Fruit fly (Drosophila melanogaster) whole organism, embryonic: ENCODE measurements around the gene CG11378.
A peak's percentile ranks its signal among the peaks of the same experiment; 100 is the strongest.

Experiments
- CG10267 ChIP-seq: fragments of 200-800 bp; sonication (Bioruptor generic); optimal IDR thresholded peaks from 2 replicates; lab custom pipeline; 2018; ENCODE audit warnings: missing biosample characterization, mild to moderate bottlenecking, missing genetic modification characterization, moderate library complexity
- CG12071 ChIP-seq: fragments of 200-800 bp; sonication (Bioruptor generic); optimal IDR thresholded peaks from 3 replicates; lab custom pipeline; 2018; ENCODE audit warnings: missing biosample characterization, mild to moderate bottlenecking, missing genetic modification characterization
- CG12744 ChIP-seq: fragments of 200-800 bp; sonication (Bioruptor generic); optimal IDR thresholded peaks from 2 replicates; lab custom pipeline; 2016; ENCODE audit warnings: missing biosample characterization, missing genetic modification characterization
- CG14050 ChIP-seq: fragments of 200-800 bp; sonication (Bioruptor generic); IDR thresholded peaks from 3 replicates; pipeline ENCODE4 v1.3.6; 2022; ENCODE audit warnings: missing biosample characterization, missing genetic modification characterization
- CG16815 ChIP-seq: fragments of 200-800 bp; sonication (Bioruptor generic); optimal IDR thresholded peaks from 3 replicates; lab custom pipeline; 2017; ENCODE audit warnings: missing biosample characterization, mild to moderate bottlenecking, missing genetic modification characterization
- CG18262 ChIP-seq: fragments of 200-800 bp; optimal IDR thresholded peaks from 3 replicates; lab custom pipeline; 2019; ENCODE audit warnings: missing biosample characterization, mild to moderate bottlenecking, missing genetic modification characterization, moderate library complexity
- CG1832 ChIP-seq: fragments of 200-800 bp; sonication (Bioruptor generic); optimal IDR thresholded peaks from 2 replicates; lab custom pipeline; 2017; ENCODE audit warnings: missing biosample characterization, mild to moderate bottlenecking, missing genetic modification characterization, inconsistent platforms
- CG2712 ChIP-seq: fragments of 200-800 bp; optimal IDR thresholded peaks from 3 replicates; lab custom pipeline; 2019; ENCODE audit warnings: missing biosample characterization, mild to moderate bottlenecking, missing genetic modification characterization, moderate library complexity
- CG32767 ChIP-seq: fragments of 200-800 bp; sonication (Bioruptor generic); IDR thresholded peaks from 2 replicates; pipeline ENCODE4 v1.3.6; 2022; ENCODE audit warnings: missing biosample characterization, missing genetic modification characterization
- CG32772 ChIP-seq: fragments of 200-800 bp; sonication (Bioruptor generic); IDR thresholded peaks from 2 replicates; pipeline ENCODE4 v1.3.6; 2022; ENCODE audit warnings: missing biosample characterization, missing genetic modification characterization
- CG34224 ChIP-seq: fragments of 200-800 bp; sonication (Bioruptor generic); IDR thresholded peaks from 3 replicates; pipeline ENCODE4 v1.3.6; 2022; ENCODE audit warnings: missing biosample characterization, missing genetic modification characterization; ENCODE audit not compliant: partially characterized antibody
- CG3838 ChIP-seq: fragments of 200-800 bp; sonication (Bioruptor generic); optimal IDR thresholded peaks from 3 replicates; lab custom pipeline; 2016; ENCODE audit warnings: missing biosample characterization, missing genetic modification characterization
- CG6813 ChIP-seq: fragments of 200-800 bp; sonication (Bioruptor generic); optimal IDR thresholded peaks from 2 replicates; lab custom pipeline; 2017; ENCODE audit warnings: missing biosample characterization, missing genetic modification characterization, mild to moderate bottlenecking, moderate library complexity, missing genetic modification reagents
- CG7556 ChIP-seq: fragments of 200-800 bp; sonication (Bioruptor generic); optimal IDR thresholded peaks from 2 replicates; lab custom pipeline; 2017; ENCODE audit warnings: missing biosample characterization, mild to moderate bottlenecking, missing genetic modification characterization
- CG8089 ChIP-seq: fragments of 200-800 bp; sonication (Bioruptor generic); optimal IDR thresholded peaks from 3 replicates; lab custom pipeline; 2016; ENCODE audit warnings: missing biosample characterization, missing genetic modification characterization
- CHES-1-like ChIP-seq: fragments of 200-800 bp; sonication (Bioruptor generic); optimal IDR thresholded peaks from 2 replicates; lab custom pipeline; 2016; ENCODE audit warnings: missing biosample characterization, missing genetic modification characterization
- CTCF ChIP-seq: fragments of 200-800 bp; sonication (Bioruptor generic); optimal IDR thresholded peaks from 2 replicates; lab custom pipeline; 2017; ENCODE audit warnings: missing biosample characterization, mild to moderate bottlenecking, missing genetic modification characterization, moderate library complexity
- Camta ChIP-seq: fragments of 200-800 bp; sonication (Bioruptor generic); optimal IDR thresholded peaks from 2 replicates; lab custom pipeline; 2016; ENCODE audit warnings: missing biosample characterization, missing genetic modification characterization
- Doc3 ChIP-seq: fragments of 200-800 bp; sonication (Bioruptor generic); IDR thresholded peaks from 3 replicates; pipeline ENCODE4 v1.3.6; 2022; ENCODE audit warnings: missing biosample characterization, missing genetic modification characterization; ENCODE audit not compliant: partially characterized antibody
- Drgx ChIP-seq: fragments of 200-800 bp; sonication (Bioruptor generic); IDR thresholded peaks from 2 replicates; pipeline ENCODE4 v1.3.6; 2022; ENCODE audit warnings: missing biosample characterization, missing genetic modification characterization
- Elba2 ChIP-seq: fragments of 200-800 bp; sonication (Bioruptor generic); optimal IDR thresholded peaks from 3 replicates; lab custom pipeline; 2016; ENCODE audit warnings: missing biosample characterization, missing genetic modification characterization
- Gug ChIP-seq: fragments of 200-800 bp; sonication (Bioruptor generic); IDR thresholded peaks from 4 replicates; pipeline ENCODE4 v1.3.6; 2022; ENCODE audit warnings: missing biosample characterization, missing genetic modification characterization
- Lim3 ChIP-seq: fragments of 200-800 bp; sonication (Bioruptor generic); IDR thresholded peaks from 2 replicates; pipeline ENCODE4 v1.3.6; 2022; ENCODE audit warnings: missing biosample characterization, missing genetic modification characterization
- MTF-1 ChIP-seq: fragments of 200-800 bp; sonication (Bioruptor generic); optimal IDR thresholded peaks from 2 replicates; lab custom pipeline; 2018; ENCODE audit warnings: missing biosample characterization, mild to moderate bottlenecking, missing genetic modification characterization, borderline replicate concordance
- NfI ChIP-seq: fragments of 200-800 bp; sonication (Bioruptor generic); optimal IDR thresholded peaks from 3 replicates; lab custom pipeline; 2018; ENCODE audit warnings: missing biosample characterization, mild to moderate bottlenecking, missing genetic modification characterization, moderate library complexity
- Ravus ChIP-seq: fragments of 200-800 bp; sonication (Bioruptor generic); IDR thresholded peaks from 2 replicates; pipeline ENCODE4 v1.3.6; 2022; ENCODE audit warnings: missing biosample characterization, missing genetic modification characterization
- Sin3A ChIP-seq: fragments of >200 bp; optimal IDR thresholded peaks from 2 replicates; lab custom pipeline; 2018
- Spps ChIP-seq: fragments of 200-800 bp; sonication (Bioruptor generic); optimal IDR thresholded peaks from 2 replicates; lab custom pipeline; 2018; ENCODE audit warnings: missing biosample characterization, mild to moderate bottlenecking, missing genetic modification characterization
- Trl ChIP-seq, 3 experiments: fragments of >200 bp in 2 of 3; fragments of 200-800 bp in 1 of 3; sonication (Bioruptor generic) in 1 of 3; optimal IDR thresholded peaks; 2 replicates in 1 of 3; 3 replicates in 2 of 3; lab custom pipeline; 2016 to 2017; ENCODE audit warnings: missing biosample characterization in 1 of 3, missing genetic modification characterization in 1 of 3
- Xbp1 ChIP-seq: fragments of 200-800 bp; sonication (Bioruptor generic); optimal IDR thresholded peaks from 3 replicates; lab custom pipeline; 2016; ENCODE audit warnings: missing biosample characterization, mild to moderate bottlenecking, missing genetic modification characterization
- abd-A ChIP-seq: fragments of 200-800 bp; sonication (Bioruptor generic); optimal IDR thresholded peaks from 3 replicates; lab custom pipeline; 2019; ENCODE audit warnings: missing biosample characterization, mild to moderate bottlenecking, missing genetic modification characterization, moderate library complexity
- bcd ChIP-seq: fragments of 200-800 bp; sonication (Bioruptor generic); optimal IDR thresholded peaks from 2 replicates; lab custom pipeline; 2017; ENCODE audit warnings: missing biosample characterization, mild to moderate bottlenecking, missing genetic modification characterization
- bowl ChIP-seq: fragments of 200-800 bp; sonication (Bioruptor generic); IDR thresholded peaks from 2 replicates; pipeline ENCODE4 v1.3.6; 2022; ENCODE audit warnings: missing biosample characterization, missing genetic modification characterization
- crol ChIP-seq: fragments of 200-800 bp; sonication (Bioruptor generic); IDR thresholded peaks from 2 replicates; pipeline ENCODE4 v1.3.6; 2022; ENCODE audit warnings: missing biosample characterization, missing genetic modification characterization
- crp ChIP-seq, 2 experiments: fragments of 200-800 bp; sonication (Bioruptor generic); optimal IDR thresholded peaks; 2 replicates in 1 of 2; 3 replicates in 1 of 2; lab custom pipeline; 2017; ENCODE audit warnings: missing biosample characterization in 2 of 2, missing genetic modification characterization in 2 of 2, mild to moderate bottlenecking in 1 of 2, moderate library complexity in 1 of 2
- dmrt99B ChIP-seq: fragments of 200-800 bp; sonication (Bioruptor generic); optimal IDR thresholded peaks from 2 replicates; lab custom pipeline; 2018; ENCODE audit warnings: missing biosample characterization, mild to moderate bottlenecking, missing genetic modification characterization, moderate library complexity
- dpn ChIP-seq, 2 experiments: fragments of 200-800 bp; sonication (Bioruptor generic); optimal IDR thresholded peaks; 3 replicates each; lab custom pipeline; 2016; ENCODE audit warnings: missing biosample characterization in 2 of 2, missing genetic modification characterization in 2 of 2
- gsb-n ChIP-seq: fragments of 200-800 bp; sonication (Bioruptor generic); optimal IDR thresholded peaks from 3 replicates; lab custom pipeline; 2018; ENCODE audit warnings: missing biosample characterization, mild to moderate bottlenecking, missing genetic modification characterization
- hbn ChIP-seq: fragments of 200-800 bp; sonication (Bioruptor generic); IDR thresholded peaks from 2 replicates; pipeline ENCODE4 v1.3.6; 2022; ENCODE audit warnings: missing biosample characterization, missing genetic modification characterization; ENCODE audit not compliant: partially characterized antibody
- lbe ChIP-seq: fragments of 200-800 bp; sonication (Bioruptor generic); optimal IDR thresholded peaks from 2 replicates; lab custom pipeline; 2016; ENCODE audit warnings: missing biosample characterization, mild to moderate bottlenecking, missing genetic modification characterization
- lov ChIP-seq, 2 experiments: fragments of 200-800 bp in 1 of 2; fragments of >200 bp in 1 of 2; sonication (Bioruptor generic) in 1 of 2; IDR thresholded peaks in 1 of 2; optimal IDR thresholded peaks in 1 of 2; 2 replicates in 1 of 2; 3 replicates in 1 of 2; pipeline versions ENCODE4 v1.3.6 to Lab custom; 2017 to 2022; ENCODE audit warnings: missing biosample characterization in 1 of 2, missing genetic modification characterization in 1 of 2
- mam ChIP-seq: fragments of 200-800 bp; sonication (Bioruptor generic); optimal IDR thresholded peaks from 3 replicates; lab custom pipeline; 2016; ENCODE audit warnings: missing biosample characterization, missing genetic modification characterization
- pho ChIP-seq: fragments of 200-800 bp; sonication (Bioruptor generic); optimal IDR thresholded peaks from 2 replicates; lab custom pipeline; 2016; ENCODE audit warnings: missing biosample characterization, missing genetic modification characterization
- pum ChIP-seq: fragments of 200-800 bp; sonication (Bioruptor generic); optimal IDR thresholded peaks from 2 replicates; lab custom pipeline; 2016; ENCODE audit warnings: missing biosample characterization, missing genetic modification characterization
- run ChIP-seq: fragments of 200-800 bp; sonication (Bioruptor generic); optimal IDR thresholded peaks from 3 replicates; lab custom pipeline; 2018; ENCODE audit warnings: missing biosample characterization, mild to moderate bottlenecking, missing genetic modification characterization
- shn ChIP-seq: fragments of 200-800 bp; sonication (Bioruptor generic); optimal IDR thresholded peaks from 3 replicates; lab custom pipeline; 2016; ENCODE audit warnings: missing biosample characterization, missing genetic modification characterization
- sob ChIP-seq: fragments of 200-800 bp; sonication (Bioruptor generic); IDR thresholded peaks from 2 replicates; pipeline ENCODE4 v1.3.6; 2022; ENCODE audit warnings: missing biosample characterization, missing genetic modification characterization
- stc ChIP-seq: fragments of 200-800 bp; sonication (Bioruptor generic); IDR thresholded peaks from 2 replicates; pipeline ENCODE4 v1.3.6; 2022; ENCODE audit warnings: missing biosample characterization, missing genetic modification characterization
- tgo ChIP-seq: fragments of 200-800 bp; sonication (Bioruptor generic); IDR thresholded peaks from 3 replicates; pipeline ENCODE4 v1.3.6; 2022; ENCODE audit warnings: missing biosample characterization, missing genetic modification characterization

Gene CG11378

dm6 chrX:1129575-1130281, 40.9 kb upstream of the CG11378 start (continued):
- TF ChIP-seq CG32767 (GFP tag; lab: Robert Waterston, UW) (no peak), pum (GFP tag; lab: Kevin White, UChicago) (peak; percentile 62), Drgx (GFP tag; lab: Robert Waterston, UW) (peak; percentile 93), CG2712 (tag; lab: Kevin White, UChicago) (peak; percentile 78), Sin3A (no peak), crp (GFP tag; optimal IDR thresholded peaks at IDR 0.05; lab: Kevin White, UChicago) (no peak), CG18262 (tag; lab: Kevin White, UChicago) (peak; percentile 84), Ravus (GFP tag; lab: Robert Waterston, UW) (no peak), CG6813 (peak; percentile 25), bowl (GFP tag; lab: Robert Waterston, UW) (no peak), CG12071 (peak; percentile 61), gsb-n (tag; lab: Kevin White, UChicago) (peak; percentile 79), CG14050 (peak; percentile 56; the same call in 2 of the 3 replicates), bcd (GFP tag; lab: Kevin White, UChicago) (peak; percentile 41), CG16815 (GFP tag; lab: Kevin White, UChicago) (peak; percentile 43), Lim3 (no peak), CTCF (GFP tag; lab: Kevin White, UChicago) (peak; percentile 9), CG34224 (GFP tag; lab: Robert Waterston, UW) (no peak), lbe (GFP tag; lab: Kevin White, UChicago) (peak; percentile 72), sob (no peak), hbn (GFP tag; lab: Robert Waterston, UW) (no peak), tgo (peak; percentile 55; the same call in 2 of the 3 replicates), CG12744 (GFP tag; lab: Kevin White, UChicago) (peak; percentile 6), CG8089 (GFP tag; lab: Kevin White, UChicago) (peak; percentile 51), mam (GFP tag; lab: Kevin White, UChicago) (peak; percentile 20), shn (GFP tag; lab: Kevin White, UChicago) (peak; percentile 8), CG10267 (tag; lab: Kevin White, UChicago) (peak; percentile 54), dpn (GFP tag; optimal IDR thresholded peaks at IDR 0.05; lab: Kevin White, UChicago) (peak; percentile 44 to 68), NfI (GFP tag; lab: Kevin White, UChicago) (peak; percentile 59), Doc3 (GFP tag; lab: Robert Waterston, UW) (no peak), Gug (GFP tag; lab: Robert Waterston, UW) (peak; percentile 63; the same call in 3 of the 4 replicates), crol (peak; percentile 29; the same call in 1 of the 2 replicates), Spps (tag; lab: Kevin White, UChicago) (peak; percentile 28), pho (peak; percentile 16), CG1832 (GFP tag; lab: Kevin White, UChicago) (no peak), MTF-1 (GFP tag; lab: Kevin White, UChicago) (no peak), Camta (GFP tag; lab: Kevin White, UChicago) (peak; percentile 24), CG7556 (GFP tag; lab: Kevin White, UChicago) (peak; percentile 48), Xbp1 (GFP tag; lab: Kevin White, UChicago) (peak; percentile 66), Elba2 (GFP tag; lab: Kevin White, UChicago) (no peak), abd-A (tag; lab: Kevin White, UChicago) (no peak), lov (optimal IDR thresholded peaks at IDR 0.05; lab: Kevin White, UChicago) (no peak), lov (GFP tag; IDR thresholded peaks at IDR 0.05; lab: Robert Waterston, UW) (0 out of 3 replicates have a peak, but pooled peaks have one; percentile 58), stc (peak; percentile 75), dmrt99B (peak; percentile 84), CG3838 (GFP tag; lab: Kevin White, UChicago) (no peak), CHES-1-like (GFP tag; lab: Kevin White, UChicago) (peak; percentile 19), Trl (optimal IDR thresholded peaks at IDR 0.05; lab: Kevin White, UChicago) (no peak), Trl (GFP tag; optimal IDR thresholded peaks at IDR 0.05; lab: Kevin White, UChicago) (peak; percentile 53), run (peak; percentile 65), CG32772 (GFP tag; lab: Robert Waterston, UW) (peak; percentile 63)
